Worm (Caenorhabditis elegans) whole organism, late embryonic: ENCODE measurements around the gene rig-1.

Experiments
- C08G9.2 ChIP-seq: sonication (generic microtip); optimal IDR thresholded peaks from 2 replicates; lab custom pipeline; 2016; ENCODE audit warnings: mild to moderate bottlenecking, missing genetic modification characterization, moderate library complexity, missing compliant biosample characterization
- C38D4.7 ChIP-seq: fragments of 200-800 bp; sonication (Bioruptor generic); optimal IDR thresholded peaks from 2 replicates; lab custom pipeline; 2018; ENCODE audit warnings: mild to moderate bottlenecking, missing genetic modification characterization, moderate library complexity, missing compliant biosample characterization
- K02D7.2 ChIP-seq: sonication (generic microtip); optimal IDR thresholded peaks from 2 replicates; lab custom pipeline; 2017; ENCODE audit warnings: mild to moderate bottlenecking, missing genetic modification characterization, missing compliant biosample characterization
- T23F11.4 ChIP-seq: fragments of 200-800 bp; sonication (Bioruptor generic); optimal IDR thresholded peaks from 2 replicates; lab custom pipeline; 2018; ENCODE audit warnings: mild to moderate bottlenecking, missing genetic modification characterization, missing compliant biosample characterization
- Y22D7AL.16 ChIP-seq: sonication (generic microtip); optimal IDR thresholded peaks from 2 replicates; lab custom pipeline; 2016; ENCODE audit warnings: missing genetic modification characterization, missing compliant biosample characterization
- ama-1 ChIP-seq: fragments of 150-350 bp; optimal IDR thresholded peaks from 2 replicates; lab custom pipeline; 2014
- ceh-14 ChIP-seq: sonication (generic microtip); optimal IDR thresholded peaks from 2 replicates; lab custom pipeline; 2016; ENCODE audit warnings: missing genotype, missing genetic modification characterization, missing compliant biosample characterization
- ceh-19 ChIP-seq: fragments of 200-800 bp; sonication (Bioruptor generic); optimal IDR thresholded peaks from 2 replicates; lab custom pipeline; 2018; ENCODE audit warnings: mild to moderate bottlenecking, missing genetic modification characterization, missing compliant biosample characterization
- ceh-24 ChIP-seq: sonication (generic microtip); optimal IDR thresholded peaks from 2 replicates; lab custom pipeline; 2016; ENCODE audit warnings: mild to moderate bottlenecking, missing genetic modification characterization, missing compliant biosample characterization
- ceh-30 ChIP-seq: fragments of 150-350 bp; optimal IDR thresholded peaks from 2 replicates; lab custom pipeline; 2014; ENCODE audit warnings: missing biosample characterization, missing genetic modification characterization
- ceh-9 ChIP-seq: sonication (generic microtip); optimal IDR thresholded peaks from 2 replicates; lab custom pipeline; 2016; ENCODE audit warnings: mild to moderate bottlenecking, missing genetic modification characterization, inconsistent platforms, missing compliant biosample characterization
- che-1 ChIP-seq: sonication (generic microtip); optimal IDR thresholded peaks from 2 replicates; lab custom pipeline; 2016; ENCODE audit warnings: mild to moderate bottlenecking, missing genetic modification characterization, missing compliant biosample characterization
- dmd-4 ChIP-seq: sonication (generic microtip); optimal IDR thresholded peaks from 2 replicates; lab custom pipeline; 2016; ENCODE audit warnings: borderline replicate concordance, missing genetic modification characterization, missing compliant biosample characterization
- eyg-1 ChIP-seq: sonication (generic microtip); optimal IDR thresholded peaks from 2 replicates; lab custom pipeline; 2016; ENCODE audit warnings: missing genotype, missing genetic modification characterization, missing compliant biosample characterization
- fax-1 ChIP-seq: sonication (generic microtip); optimal IDR thresholded peaks from 2 replicates; lab custom pipeline; 2016; ENCODE audit warnings: missing genotype, missing genetic modification characterization, missing compliant biosample characterization
- fkh-10 ChIP-seq: fragments of 150-350 bp; optimal IDR thresholded peaks from 2 replicates; lab custom pipeline; 2014; ENCODE audit warnings: missing biosample characterization, missing genetic modification reagents, missing genetic modification characterization
- fkh-6 ChIP-seq: sonication (generic microtip); optimal IDR thresholded peaks from 2 replicates; lab custom pipeline; 2016; ENCODE audit warnings: missing genetic modification characterization, missing compliant biosample characterization
- gmeb-2 ChIP-seq: sonication (generic microtip); optimal IDR thresholded peaks from 2 replicates; lab custom pipeline; 2016; ENCODE audit warnings: missing genetic modification characterization, inconsistent platforms, missing compliant biosample characterization
- hlh-15 ChIP-seq: sonication (generic microtip); optimal IDR thresholded peaks from 2 replicates; lab custom pipeline; 2016; ENCODE audit warnings: missing genetic modification characterization, missing compliant biosample characterization
- hlh-6 ChIP-seq: sonication (generic microtip); optimal IDR thresholded peaks from 2 replicates; lab custom pipeline; 2016; ENCODE audit warnings: missing genotype, missing genetic modification characterization, missing compliant biosample characterization
- hlh-8 ChIP-seq: sonication (generic microtip); optimal IDR thresholded peaks from 2 replicates; lab custom pipeline; 2016; ENCODE audit warnings: missing genotype, missing genetic modification characterization, missing compliant biosample characterization
- madf-2 ChIP-seq: sonication (generic microtip); optimal IDR thresholded peaks from 2 replicates; lab custom pipeline; 2017; ENCODE audit warnings: missing genetic modification characterization, missing compliant biosample characterization
- npax-4 ChIP-seq: sonication (generic microtip); optimal IDR thresholded peaks from 2 replicates; lab custom pipeline; 2016; ENCODE audit warnings: missing genetic modification characterization, missing compliant biosample characterization
- odd-2 ChIP-seq: sonication (generic microtip); optimal IDR thresholded peaks from 2 replicates; lab custom pipeline; 2017; ENCODE audit warnings: antibody characterized with exemption, mild to moderate bottlenecking, missing genetic modification characterization, missing compliant biosample characterization
- pqm-1 ChIP-seq: sonication (generic microtip); optimal IDR thresholded peaks from 2 replicates; lab custom pipeline; 2016; ENCODE audit warnings: missing genetic modification characterization, missing compliant biosample characterization
- ref-2 ChIP-seq: sonication (generic microtip); optimal IDR thresholded peaks from 2 replicates; lab custom pipeline; 2016; ENCODE audit warnings: missing genetic modification characterization, missing compliant biosample characterization
- rnt-1 ChIP-seq: sonication (generic microtip); optimal IDR thresholded peaks from 2 replicates; lab custom pipeline; 2016; ENCODE audit warnings: missing genetic modification characterization, missing compliant biosample characterization
- sox-4 ChIP-seq: sonication (generic microtip); optimal IDR thresholded peaks from 2 replicates; lab custom pipeline; 2017; ENCODE audit warnings: mild to moderate bottlenecking, missing genetic modification characterization, inconsistent platforms, missing compliant biosample characterization
- syd-9 ChIP-seq: sonication (generic microtip); optimal IDR thresholded peaks from 2 replicates; lab custom pipeline; 2016; ENCODE audit warnings: mild to moderate bottlenecking, missing genetic modification characterization, moderate library complexity, missing compliant biosample characterization
- ttx-3 ChIP-seq: sonication (generic microtip); optimal IDR thresholded peaks from 2 replicates; lab custom pipeline; 2016; ENCODE audit warnings: missing genetic modification reagents, missing genetic modification characterization, missing compliant biosample characterization
- unc-55 ChIP-seq: sonication (generic microtip); optimal IDR thresholded peaks from 2 replicates; lab custom pipeline; 2017; ENCODE audit warnings: missing biosample characterization, missing genetic modification reagents, missing genetic modification characterization
- unc-86 ChIP-seq: sonication (generic microtip); optimal IDR thresholded peaks from 2 replicates; lab custom pipeline; 2016; ENCODE audit warnings: missing genetic modification characterization, missing compliant biosample characterization
- zip-5 ChIP-seq: sonication (generic microtip); optimal IDR thresholded peaks from 2 replicates; lab custom pipeline; 2016; ENCODE audit warnings: missing genetic modification characterization, missing compliant biosample characterization
- ztf-16 ChIP-seq: sonication (generic microtip); optimal IDR thresholded peaks from 2 replicates; lab custom pipeline; 2017; ENCODE audit warnings: missing genetic modification characterization, missing compliant biosample characterization

Gene rig-1

ce11 chrX:8676088-8676779, 15.8 kb downstream of the rig-1 start:
- TF ChIP-seq gmeb-2 (tag; lab: Kevin White, UChicago) (no peak), eyg-1 (no peak), ceh-19 (GFP tag; lab: Kevin White, UChicago) (no peak), ztf-16 (tag; lab: Kevin White, UChicago) (no peak), ceh-14 (tag; lab: Kevin White, UChicago) (no peak), che-1 (tag; lab: Kevin White, UChicago) (no peak), rnt-1 (no peak), ref-2 (tag; lab: Kevin White, UChicago) (no peak), zip-5 (tag; lab: Kevin White, UChicago) (no peak), C38D4.7 (GFP tag; lab: Kevin White, UChicago) (no peak)

- TF ChIP-seq fax-1 (no peak), ceh-9 (tag; lab: Kevin White, UChicago) (no peak), madf-2 (no peak), ceh-14 (tag; lab: Kevin White, UChicago) (no peak), ttx-3 (tag; lab: Kevin White, UChicago) (no peak), npax-4 (tag; lab: Kevin White, UChicago) (no peak), hlh-6 (tag; lab: Kevin White, UChicago) (no peak), odd-2 (tag; lab: Kevin White, UChicago) (no peak), C08G9.2 (tag; lab: Kevin White, UChicago) (no peak), hlh-15 (tag; lab: Kevin White, UChicago) (no peak), K02D7.2 (tag; lab: Kevin White, UChicago) (no peak)
- TF ChIP-seq, all 69 proteins: peak for 0
Measured at ce11 chrX:8677320-8677719, 16.9 kb downstream of the rig-1 start.

DNA sequence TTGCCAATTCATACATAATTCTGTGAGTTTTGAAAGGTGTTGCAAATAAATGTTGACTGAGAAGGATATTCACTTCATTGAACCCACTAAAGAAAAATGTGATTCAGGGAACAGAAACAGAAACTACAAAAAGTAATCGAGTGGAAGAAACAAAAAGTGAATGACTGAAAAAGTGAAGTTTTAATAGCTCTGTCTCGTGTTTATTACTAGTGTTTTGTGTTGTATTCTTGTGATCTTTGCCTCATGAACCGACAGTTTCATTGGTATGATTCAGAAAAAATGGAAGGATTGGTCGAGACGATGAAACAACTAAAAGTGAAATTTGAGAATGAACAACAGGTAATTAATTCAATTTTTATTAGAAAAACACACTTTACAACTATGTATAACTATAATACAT, 17.5 kb downstream of the rig-1 start:
- TF ChIP-seq sox-4 (tag; lab: Kevin White, UChicago): no peak
- no peak for TF ChIP-seq dmd-4 (tag; lab: Kevin White, UChicago)

DNA sequence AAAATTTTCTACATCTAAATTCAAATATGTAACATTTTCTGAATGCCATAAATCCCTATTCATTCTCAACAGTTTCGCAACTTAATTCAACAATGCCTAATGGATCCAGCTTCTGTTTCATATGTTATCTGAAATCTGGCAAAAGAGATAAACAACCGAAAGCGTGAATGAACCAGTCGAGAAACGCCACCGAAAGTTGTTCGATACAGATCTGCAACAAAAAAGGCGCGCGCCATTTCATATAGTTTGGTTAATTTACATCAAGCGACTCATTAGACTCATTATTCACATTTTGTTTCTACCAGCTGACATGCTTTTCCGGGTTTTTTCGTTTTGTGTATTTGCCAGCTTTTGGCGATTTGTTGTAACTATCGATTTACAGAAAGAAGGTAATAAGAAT, 21.2 kb downstream of the rig-1 start, which contains the start of gene K09E2.1:
TSS of gene K09E2.1 (plus strand) at position 301 of the 400 bp plus-strand sequence.
- TF ChIP-seq ceh-9 (tag; lab: Kevin White, UChicago) (no peak), npax-4 (tag; lab: Kevin White, UChicago) (no peak), ceh-30 (no peak), ama-1 (lab: Kevin White, UChicago) (no peak), Y22D7AL.16 (no peak), hlh-8 (tag; lab: Kevin White, UChicago) (no peak), dmd-4 (tag; lab: Kevin White, UChicago) (no peak), fkh-6 (tag; lab: Kevin White, UChicago) (no peak), syd-9 (tag; lab: Kevin White, UChicago) (no peak)

ce11 chrX:8697517-8697916, 37.1 kb downstream of the rig-1 start, which contains the start of gene frpr-8:
Gene frpr-8, plus strand, starts transcription at chrX:8697817.
- TF ChIP-seq T23F11.4 (no peak), fkh-10 (GFP tag; lab: Kevin White, UChicago) (no peak), ceh-24 (tag; lab: Kevin White, UChicago) (no peak), unc-86 (tag; lab: Kevin White, UChicago) (no peak), pqm-1 (no peak), unc-55 (no peak), fax-1 (no peak)
